Fruit fly (Drosophila melanogaster) whole organism, embryonic: ENCODE measurements around the gene CG7079.

Experiments used
- BEAF-32 ChIP-seq: fragments of 200-800 bp; sonication (Bioruptor generic); optimal IDR thresholded peaks from 3 replicates; lab custom pipeline; 2017; ENCODE audit warnings: missing biosample characterization, missing genetic modification characterization, mild to moderate bottlenecking, moderate library complexity, missing genetic modification reagents
- Bgb ChIP-seq: fragments of 200-800 bp; sonication (Bioruptor generic); IDR thresholded peaks from 2 replicates; pipeline ENCODE4 v1.3.6; 2022; ENCODE audit warnings: missing biosample characterization, missing genetic modification characterization; ENCODE audit not compliant: partially characterized antibody
- CG10543 ChIP-seq: fragments of 200-800 bp; sonication (Bioruptor generic); optimal IDR thresholded peaks from 3 replicates; lab custom pipeline; 2017; ENCODE audit warnings: missing biosample characterization, mild to moderate bottlenecking, missing genetic modification characterization, moderate library complexity
- CG14050 ChIP-seq: fragments of 200-800 bp; sonication (Bioruptor generic); IDR thresholded peaks from 3 replicates; pipeline ENCODE4 v1.3.6; 2022; ENCODE audit warnings: missing biosample characterization, missing genetic modification characterization
- CG1529 ChIP-seq: fragments of 200-800 bp; sonication (Bioruptor generic); optimal IDR thresholded peaks from 3 replicates; lab custom pipeline; 2018; ENCODE audit warnings: missing biosample characterization, missing genetic modification characterization
- CG15479 ChIP-seq: fragments of 200-800 bp; sonication (Bioruptor generic); optimal IDR thresholded peaks from 3 replicates; lab custom pipeline; 2019; ENCODE audit warnings: missing biosample characterization, mild to moderate bottlenecking, missing genetic modification characterization, moderate library complexity
- CG17385 ChIP-seq: fragments of 200-800 bp; sonication (Bioruptor generic); optimal IDR thresholded peaks from 3 replicates; lab custom pipeline; 2018; ENCODE audit warnings: missing biosample characterization, mild to moderate bottlenecking, missing genetic modification characterization
- CG17568 ChIP-seq: fragments of 200-800 bp; sonication (Bioruptor generic); optimal IDR thresholded peaks from 2 replicates; lab custom pipeline; 2018; ENCODE audit warnings: missing biosample characterization, mild to moderate bottlenecking, missing genetic modification characterization, moderate library complexity
- CG2116 ChIP-seq: fragments of 200-800 bp; sonication (Bioruptor generic); optimal IDR thresholded peaks from 3 replicates; lab custom pipeline; 2018; ENCODE audit warnings: missing biosample characterization, mild to moderate bottlenecking, missing genetic modification characterization
- CG3065 ChIP-seq: fragments of 200-800 bp; sonication (Bioruptor generic); optimal IDR thresholded peaks from 2 replicates; lab custom pipeline; 2016; ENCODE audit warnings: missing biosample characterization, missing genetic modification characterization
- CG3281 ChIP-seq: fragments of 200-800 bp; sonication (Bioruptor generic); optimal IDR thresholded peaks from 3 replicates; lab custom pipeline; 2017; ENCODE audit warnings: missing biosample characterization, mild to moderate bottlenecking, missing genetic modification characterization
- CG3407 ChIP-seq: fragments of 200-800 bp; sonication (Bioruptor generic); optimal IDR thresholded peaks from 2 replicates; lab custom pipeline; 2018; ENCODE audit warnings: missing biosample characterization, mild to moderate bottlenecking, missing genetic modification characterization
- CG34376 ChIP-seq: fragments of 200-800 bp; sonication (Bioruptor generic); optimal IDR thresholded peaks from 2 replicates; lab custom pipeline; 2018; ENCODE audit warnings: missing biosample characterization, mild to moderate bottlenecking, missing genetic modification characterization
- CG4360 ChIP-seq: fragments of 200-800 bp; sonication (Bioruptor generic); IDR thresholded peaks from 2 replicates; pipeline ENCODE4 v1.3.6; 2022; ENCODE audit warnings: missing biosample characterization, missing genetic modification characterization
- CG4820 ChIP-seq: fragments of 200-800 bp; sonication (Bioruptor generic); optimal IDR thresholded peaks from 3 replicates; lab custom pipeline; 2016; ENCODE audit warnings: missing biosample characterization, missing genetic modification characterization
- CG6654 ChIP-seq: fragments of 200-800 bp; sonication (Bioruptor generic); optimal IDR thresholded peaks from 2 replicates; lab custom pipeline; 2017; ENCODE audit warnings: missing biosample characterization, mild to moderate bottlenecking, missing genetic modification characterization
- CG6683 ChIP-seq: fragments of 200-800 bp; sonication (Bioruptor generic); optimal IDR thresholded peaks from 2 replicates; lab custom pipeline; 2017; ENCODE audit warnings: missing biosample characterization, mild to moderate bottlenecking, missing genetic modification characterization, missing genetic modification reagents
- CTCF ChIP-seq: fragments of 200-800 bp; sonication (Bioruptor generic); optimal IDR thresholded peaks from 2 replicates; lab custom pipeline; 2017; ENCODE audit warnings: missing biosample characterization, mild to moderate bottlenecking, missing genetic modification characterization, moderate library complexity
- CkIIα-i1 ChIP-seq: fragments of 200-800 bp; sonication (Bioruptor generic); IDR thresholded peaks from 2 replicates; pipeline ENCODE4 v1.3.6; 2022; ENCODE audit warnings: missing biosample characterization, missing genetic modification characterization
- D19B ChIP-seq: fragments of 200-800 bp; sonication (Bioruptor generic); optimal IDR thresholded peaks from 2 replicates; lab custom pipeline; 2017; ENCODE audit warnings: missing biosample characterization, mild to moderate bottlenecking, missing genetic modification characterization
- Dbx ChIP-seq: fragments of 200-800 bp; sonication (Bioruptor generic); IDR thresholded peaks from 3 replicates; pipeline ENCODE4 v1.3.6; 2022; ENCODE audit warnings: missing biosample characterization, missing genetic modification characterization
- Dip2 ChIP-seq: fragments of 200-800 bp; sonication (Bioruptor generic); IDR thresholded peaks from 2 replicates; pipeline ENCODE4 v1.3.6; 2022; ENCODE audit warnings: missing biosample characterization, missing genetic modification characterization
- Hey ChIP-seq: fragments of 200-800 bp; sonication (Bioruptor generic); optimal IDR thresholded peaks from 3 replicates; lab custom pipeline; 2018; ENCODE audit warnings: missing biosample characterization, mild to moderate bottlenecking, missing genetic modification characterization
- Kr ChIP-seq: fragments of 200-800 bp; sonication (Bioruptor generic); optimal IDR thresholded peaks from 2 replicates; lab custom pipeline; 2017; ENCODE audit warnings: missing biosample characterization, mild to moderate bottlenecking, missing genetic modification characterization
- Max ChIP-seq: fragments of 200-800 bp; sonication (Bioruptor generic); optimal IDR thresholded peaks from 2 replicates; lab custom pipeline; 2016; ENCODE audit warnings: missing biosample characterization, mild to moderate bottlenecking, missing genetic modification characterization
- Sry-δ ChIP-seq: fragments of 200-800 bp; sonication (Bioruptor generic); optimal IDR thresholded peaks from 2 replicates; lab custom pipeline; 2016; ENCODE audit warnings: missing biosample characterization, missing genetic modification characterization
- Trl ChIP-seq, 3 experiments: fragments of >200 bp in 2 of 3; fragments of 200-800 bp in 1 of 3; sonication (Bioruptor generic) in 1 of 3; optimal IDR thresholded peaks; 2 replicates in 1 of 3; 3 replicates in 2 of 3; lab custom pipeline; 2016 to 2017; ENCODE audit warnings: missing biosample characterization in 1 of 3, missing genetic modification characterization in 1 of 3
- caup ChIP-seq: fragments of 200-800 bp; sonication (Bioruptor generic); optimal IDR thresholded peaks from 3 replicates; lab custom pipeline; 2017; ENCODE audit warnings: missing biosample characterization, mild to moderate bottlenecking, missing genetic modification characterization, moderate library complexity; ENCODE audit not compliant: severe bottlenecking
- dm ChIP-seq: fragments of 200-800 bp; sonication (Bioruptor generic); optimal IDR thresholded peaks from 3 replicates; lab custom pipeline; 2016; ENCODE audit warnings: missing biosample characterization, missing genetic modification characterization
- emc ChIP-seq: fragments of 200-800 bp; sonication (Bioruptor generic); optimal IDR thresholded peaks from 2 replicates; lab custom pipeline; 2016; ENCODE audit warnings: missing biosample characterization, missing genetic modification characterization
- eve ChIP-seq, 2 experiments: fragments of >200 bp; optimal IDR thresholded peaks; 2 replicates each; lab custom pipeline; 2017; ENCODE audit warnings: missing biosample characterization in 2 of 2, missing genetic modification characterization in 2 of 2
- exex ChIP-seq: fragments of 200-800 bp; sonication (Bioruptor generic); optimal IDR thresholded peaks from 4 replicates; lab custom pipeline; 2018; ENCODE audit warnings: missing biosample characterization, mild to moderate bottlenecking, missing genetic modification characterization, moderate library complexity
- eyg ChIP-seq: fragments of 200-800 bp; sonication (Bioruptor generic); optimal IDR thresholded peaks from 3 replicates; lab custom pipeline; 2016; ENCODE audit warnings: missing biosample characterization, missing genetic modification characterization
- ftz-f1 ChIP-seq: fragments of 200-800 bp; sonication (Bioruptor generic); optimal IDR thresholded peaks from 2 replicates; lab custom pipeline; 2016; ENCODE audit warnings: missing biosample characterization, missing genetic modification characterization
- gcm ChIP-seq: fragments of 200-800 bp; sonication (Bioruptor generic); optimal IDR thresholded peaks from 2 replicates; lab custom pipeline; 2019; ENCODE audit warnings: missing biosample characterization, mild to moderate bottlenecking, missing genetic modification characterization, moderate library complexity
- grn ChIP-seq: fragments of 200-800 bp; sonication (Bioruptor generic); optimal IDR thresholded peaks from 3 replicates; lab custom pipeline; 2017; ENCODE audit warnings: missing biosample characterization, missing genetic modification characterization
- gt ChIP-seq: fragments of 200-800 bp; sonication (Bioruptor generic); IDR thresholded peaks from 2 replicates; pipeline ENCODE4 v1.3.6; 2022; ENCODE audit warnings: missing biosample characterization, missing genetic modification characterization
- h ChIP-seq: fragments of >200 bp; optimal IDR thresholded peaks from 2 replicates; lab custom pipeline; 2017
- knrl ChIP-seq: fragments of 200-800 bp; sonication (Bioruptor generic); IDR thresholded peaks from 3 replicates; pipeline ENCODE4 v1.3.6; 2022; ENCODE audit warnings: missing biosample characterization, missing genetic modification characterization; ENCODE audit not compliant: partially characterized antibody
- phol ChIP-seq: fragments of 200-800 bp; sonication (Bioruptor generic); optimal IDR thresholded peaks from 3 replicates; lab custom pipeline; 2018; ENCODE audit warnings: missing biosample characterization, mild to moderate bottlenecking, missing genetic modification characterization, moderate library complexity
- sens ChIP-seq: fragments of 200-800 bp; sonication (Bioruptor generic); peaks from one replicate; lab custom pipeline; 2016; ENCODE audit warnings: missing biosample characterization, missing genetic modification characterization
- slou ChIP-seq: fragments of 200-800 bp; sonication (Bioruptor generic); optimal IDR thresholded peaks from 3 replicates; lab custom pipeline; 2016; ENCODE audit warnings: missing biosample characterization, missing genetic modification characterization
- stc ChIP-seq: fragments of 200-800 bp; sonication (Bioruptor generic); IDR thresholded peaks from 2 replicates; pipeline ENCODE4 v1.3.6; 2022; ENCODE audit warnings: missing biosample characterization, missing genetic modification characterization
- sug ChIP-seq: fragments of 200-800 bp; optimal IDR thresholded peaks from 2 replicates; lab custom pipeline; 2019; ENCODE audit warnings: missing biosample characterization, mild to moderate bottlenecking, missing genetic modification characterization, moderate library complexity
- twi ChIP-seq: fragments of 200-800 bp; optimal IDR thresholded peaks from 2 replicates; lab custom pipeline; 2019; ENCODE audit warnings: missing biosample characterization, mild to moderate bottlenecking, missing genetic modification characterization, moderate library complexity
- zf30C ChIP-seq: fragments of 200-800 bp; sonication (Bioruptor generic); optimal IDR thresholded peaks from 3 replicates; lab custom pipeline; 2018; ENCODE audit warnings: missing biosample characterization, mild to moderate bottlenecking, missing genetic modification characterization

The CG7079 gene

dm6 chr3R:21060430-21061245 is 12.0 kb upstream of the CG7079 start, which contains the start of gene Mvl (continued):
- TF ChIP-seq sug (tag; lab: Kevin White, UChicago) (peak; percentile 62), gt (GFP tag; lab: Robert Waterston, UW) (no peak), CG34376 (GFP tag; lab: Kevin White, UChicago) (peak; percentile 65), CG10543 (peak; percentile 58), grn (GFP tag; lab: Kevin White, UChicago) (peak; percentile 99), dm (GFP tag; lab: Kevin White, UChicago) (peak; percentile 46), Kr (GFP tag; lab: Kevin White, UChicago) (no peak), ftz-f1 (GFP tag; lab: Kevin White, UChicago) (peak; percentile 82), phol (tag; lab: Kevin White, UChicago) (peak; percentile 2), Bgb (GFP tag; lab: Robert Waterston, UW) (peak; percentile 48; the same call in 1 of the 2 replicates), CTCF (GFP tag; lab: Kevin White, UChicago) (peak; percentile 30)

DNA sequence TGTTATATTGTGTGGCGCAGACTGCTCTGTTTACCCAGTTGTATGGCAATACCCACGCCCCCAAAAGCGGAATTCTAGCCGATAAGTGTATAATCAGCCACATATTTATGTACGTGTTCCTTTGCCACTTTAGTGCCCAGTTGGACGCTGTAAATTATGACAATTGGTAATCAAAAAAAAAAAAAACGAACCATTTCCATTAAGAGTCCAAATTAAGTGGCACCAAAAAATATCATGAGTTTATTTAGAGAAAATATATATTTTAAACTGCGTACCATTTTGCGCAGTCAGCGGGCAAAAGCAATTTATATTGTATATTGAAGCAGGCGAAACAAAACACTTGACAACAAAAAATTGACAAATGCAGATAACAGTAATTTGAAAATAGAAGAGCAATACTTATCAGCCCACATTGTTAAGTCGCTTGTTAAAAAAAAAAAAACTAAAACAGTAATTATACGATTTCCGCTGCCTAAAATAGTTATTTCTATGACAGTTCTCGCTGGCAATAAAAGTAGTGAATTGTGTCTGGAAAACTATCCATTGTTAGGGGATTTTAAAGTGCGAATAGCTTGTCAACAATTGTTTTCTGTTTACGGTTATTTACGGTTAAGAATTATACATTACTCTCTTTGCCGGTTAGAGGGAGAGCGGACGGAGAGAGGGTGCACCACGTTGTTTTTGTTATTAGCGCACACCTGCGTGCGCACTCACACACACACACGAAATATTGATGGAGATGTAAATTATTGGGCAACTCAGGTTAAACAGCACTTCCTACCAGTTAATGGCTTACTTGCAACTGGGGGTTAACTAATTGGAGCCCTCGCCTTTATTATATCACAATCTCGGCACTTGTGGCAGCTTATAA is 11.1 kb upstream of the CG7079 start:
- TF ChIP-seq exex (tag; lab: Kevin White, UChicago) (peak; percentile 73), sug (tag; lab: Kevin White, UChicago) (peak; percentile 6), CG3407 (GFP tag; lab: Kevin White, UChicago) (no peak), zf30C (GFP tag; lab: Kevin White, UChicago) (no peak), eve (GFP tag; optimal IDR thresholded peaks at IDR 0.05; lab: Kevin White, UChicago) (peak in 1 of 2 experiments; percentile 69), CG14050 (GFP tag; lab: Robert Waterston, UW) (no peak), Dbx (GFP tag; lab: Robert Waterston, UW) (no peak), CG6654 (GFP tag; lab: Kevin White, UChicago) (no peak), ftz-f1 (GFP tag; lab: Kevin White, UChicago) (no peak), knrl (GFP tag; lab: Robert Waterston, UW) (no peak), CG17385 (GFP tag; lab: Kevin White, UChicago) (no peak), CG6683 (no peak), CG4360 (GFP tag; lab: Robert Waterston, UW) (peak; percentile 74), BEAF-32 (GFP tag; lab: Kevin White, UChicago) (no peak), gcm (GFP tag; lab: Kevin White, UChicago) (no peak), twi (no peak), CG1529 (GFP tag; lab: Kevin White, UChicago) (no peak), emc (no peak), CkIIα-i1 (GFP tag; lab: Robert Waterston, UW) (no peak), slou (no peak), Hey (tag; lab: Kevin White, UChicago) (peak; percentile 24), caup (GFP tag; lab: Kevin White, UChicago) (no peak), CG17568 (no peak), Max (peak; percentile 31), eyg (GFP tag; lab: Kevin White, UChicago) (no peak), CG3281 (GFP tag; lab: Kevin White, UChicago) (no peak), D19B (no peak), h (lab: Kevin White, UChicago) (no peak), CG3065 (GFP tag; lab: Kevin White, UChicago) (no peak), CG15479 (GFP tag; lab: Kevin White, UChicago) (no peak), CG2116 (peak; percentile 4), CG4820 (GFP tag; lab: Kevin White, UChicago) (no peak), stc (GFP tag; lab: Robert Waterston, UW) (no peak), Dip2 (no peak), Sry-δ (GFP tag; lab: Kevin White, UChicago) (no peak), Trl (optimal IDR thresholded peaks at IDR 0.05; lab: Kevin White, UChicago) (peak; percentile 72 to 80), Trl (GFP tag; optimal IDR thresholded peaks at IDR 0.05; lab: Kevin White, UChicago) (no peak), sens (GFP tag; lab: Kevin White, UChicago) (peak; percentile 61)
